Fruit fly (Drosophila melanogaster): ENCODE data around the gene Hsc20.

The Hsc20 gene

dm6 chr3L:16196588-16197183, 36.2 kb upstream of the Hsc20 start:
- peak; percentile 15 for TF ChIP-seq br (GFP tag; optimal IDR thresholded peaks at IDR 0.05)
- TF ChIP-seq Sp1 (GFP tag; optimal IDR thresholded peaks at IDR 0.05), result peak; percentile 31
- peak; percentile 22 for TF ChIP-seq HLH106 (tag; optimal IDR thresholded peaks at IDR 0.05)
- TF ChIP-seq Abd-B (GFP tag; optimal IDR thresholded peaks at IDR 0.05), result no peak
- TF ChIP-seq Hr78 (GFP tag; optimal IDR thresholded peaks at IDR 0.05), result no peak
- TF ChIP-seq Myc (optimal IDR thresholded peaks at IDR 0.05), result no peak
- TF ChIP-seq CG9705 (GFP tag; optimal IDR thresholded peaks at IDR 0.05), result no peak
- no peak for TF ChIP-seq foxo (GFP tag; optimal IDR thresholded peaks at IDR 0.05)
- TF ChIP-seq psq (GFP tag; optimal IDR thresholded peaks at IDR 0.05), result peak; percentile 12
- TF ChIP-seq woc (GFP tag; optimal IDR thresholded peaks at IDR 0.05), result no peak
- TF ChIP-seq rgr (GFP tag; optimal IDR thresholded peaks at IDR 0.05), result peak; percentile 13
- no peak for TF ChIP-seq dl (GFP tag; optimal IDR thresholded peaks at IDR 0.05; ENCODE audit: insufficient read depth in 1 of 2, partially characterized antibody in 2 of 2)
- TF ChIP-seq usp (GFP tag; optimal IDR thresholded peaks at IDR 0.05), result no peak
- peak; percentile 13 for TF ChIP-seq dmrt93B (GFP tag; optimal IDR thresholded peaks at IDR 0.05)
- peak; percentile 26 for TF ChIP-seq tai (GFP tag; optimal IDR thresholded peaks at IDR 0.05)
- peak; percentile 36 for TF ChIP-seq fru (GFP tag; optimal IDR thresholded peaks at IDR 0.05)

- no peak for TF ChIP-seq Hr78 (GFP tag; optimal IDR thresholded peaks at IDR 0.05)
- TF ChIP-seq woc (GFP tag; optimal IDR thresholded peaks at IDR 0.05), result no peak
- no peak for TF ChIP-seq dl (GFP tag; optimal IDR thresholded peaks at IDR 0.05; ENCODE audit: insufficient read depth in 1 of 2, partially characterized antibody in 2 of 2)
- no peak for TF ChIP-seq CG9705 (GFP tag; optimal IDR thresholded peaks at IDR 0.05)
- no peak for TF ChIP-seq fru (GFP tag; optimal IDR thresholded peaks at IDR 0.05)
Observed at dm6 chr3L:16197450-16197918, 35.4 kb upstream of the Hsc20 start, which contains the start of gene CG33687. Gene CG33687 (plus strand): TSS chr3L:16197868.

DNA sequence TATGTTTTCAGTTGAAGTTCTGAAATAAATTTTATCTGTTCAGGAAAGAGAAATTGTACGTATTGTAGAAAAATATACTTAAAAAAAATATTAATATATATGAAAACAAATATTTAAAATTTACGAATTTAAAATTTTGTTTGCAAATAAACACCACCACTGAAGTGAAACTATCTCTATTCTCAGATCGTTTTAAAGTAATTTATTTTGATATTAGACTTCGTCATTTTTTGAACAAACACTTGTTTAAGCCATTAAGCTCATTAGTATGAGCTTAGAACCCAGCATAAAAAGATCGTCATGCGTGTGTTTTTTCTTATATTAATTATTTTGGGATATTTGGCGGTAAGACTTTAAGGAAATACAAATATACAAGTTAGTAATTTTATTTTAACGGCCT, 34.0 kb upstream of the Hsc20 start, which contains the start of gene CG33688:
TSS of gene CG33688 (plus strand) at position 301 of the 400 bp plus-strand sequence.
- TF ChIP-seq N (GFP tag; optimal IDR thresholded peaks at IDR 0.05) (no peak), sage (GFP tag; optimal IDR thresholded peaks at IDR 0.05) (no peak), CG9705 (GFP tag; optimal IDR thresholded peaks at IDR 0.05) (no peak), HLH106 (tag; optimal IDR thresholded peaks at IDR 0.05) (no peak)

DNA sequence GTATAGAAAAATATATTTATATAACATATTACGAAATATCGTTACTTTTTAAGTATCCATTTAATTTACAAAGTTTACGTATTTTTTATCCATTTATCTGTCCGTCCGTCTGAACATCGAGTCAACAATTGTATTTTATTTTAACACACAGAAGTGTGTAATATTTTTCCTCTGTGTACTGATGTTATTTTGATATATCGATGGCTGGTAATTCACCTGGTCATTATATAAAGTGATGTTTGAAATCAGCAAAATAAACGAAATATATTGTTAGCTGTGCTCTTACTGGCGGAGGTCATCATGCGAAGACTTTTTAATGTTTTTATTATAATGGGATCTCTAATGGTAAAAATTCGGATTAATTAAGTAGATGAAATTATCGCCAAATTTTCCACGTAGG, 33.0 kb upstream of the Hsc20 start, which contains the start of gene CG33689:
TSS of gene CG33689 (plus strand) at position 301 of the 400 bp plus-strand sequence.
- no peak for TF ChIP-seq CrebA (GFP tag; optimal IDR thresholded peaks at IDR 0.05; ENCODE audit: borderline replicate concordance)
- no peak for TF ChIP-seq Hr83 (GFP tag; optimal IDR thresholded peaks at IDR 0.05; ENCODE audit: poor library complexity, severe bottlenecking)
- no peak for TF ChIP-seq brk (GFP tag; optimal IDR thresholded peaks at IDR 0.05)
- no peak for TF ChIP-seq GATAd (GFP tag; optimal IDR thresholded peaks at IDR 0.05)
- no peak for TF ChIP-seq usp (GFP tag; optimal IDR thresholded peaks at IDR 0.05)
- TF ChIP-seq CG9705 (GFP tag; optimal IDR thresholded peaks at IDR 0.05), result no peak
- no peak for TF ChIP-seq Mio (GFP tag; optimal IDR thresholded peaks at IDR 0.05)

DNA sequence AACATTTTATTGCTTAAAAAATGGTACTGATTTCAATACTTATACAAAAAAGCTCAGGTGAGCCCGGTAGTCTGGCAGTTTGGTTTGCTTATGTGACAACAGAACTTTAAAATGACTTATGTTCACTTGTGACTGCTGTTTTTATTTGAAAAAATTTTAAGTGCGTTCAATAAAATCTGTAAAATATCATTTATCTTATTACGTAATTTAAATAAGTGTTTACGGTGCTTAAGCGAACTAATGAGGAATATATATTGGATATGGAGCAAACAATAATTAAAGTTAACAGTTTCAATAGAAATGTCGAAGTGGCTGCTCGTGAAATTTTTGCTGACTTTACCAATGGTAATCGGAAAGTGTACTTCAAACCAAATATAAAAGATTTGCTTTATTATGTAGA, 31.9 kb upstream of the Hsc20 start, which contains the start of gene dls:
TSS of gene dls (plus strand) at position 301 of the 400 bp plus-strand sequence.
- TF ChIP-seq Sp1 (GFP tag; optimal IDR thresholded peaks at IDR 0.05) (no peak), CG32264 (GFP tag; optimal IDR thresholded peaks at IDR 0.05) (no peak), Jra (GFP tag; optimal IDR thresholded peaks at IDR 0.05) (no peak), fru (GFP tag; optimal IDR thresholded peaks at IDR 0.05) (no peak), CrebA (GFP tag; optimal IDR thresholded peaks at IDR 0.05; ENCODE audit: borderline replicate concordance) (no peak), CG9705 (GFP tag; optimal IDR thresholded peaks at IDR 0.05) (no peak), HLH106 (tag; optimal IDR thresholded peaks at IDR 0.05) (no peak), woc (GFP tag; optimal IDR thresholded peaks at IDR 0.05) (no peak), tai (GFP tag; optimal IDR thresholded peaks at IDR 0.05) (no peak), sage (GFP tag; optimal IDR thresholded peaks at IDR 0.05) (no peak), brk (GFP tag; optimal IDR thresholded peaks at IDR 0.05) (no peak), Dfd (GFP tag; optimal IDR thresholded peaks at IDR 0.05) (no peak), foxo (GFP tag; optimal IDR thresholded peaks at IDR 0.05) (no peak), dl (GFP tag; optimal IDR thresholded peaks at IDR 0.05; ENCODE audit: insufficient read depth in 1 of 2, partially characterized antibody in 2 of 2) (no peak), sv (GFP tag; optimal IDR thresholded peaks at IDR 0.05) (no peak)

DNA sequence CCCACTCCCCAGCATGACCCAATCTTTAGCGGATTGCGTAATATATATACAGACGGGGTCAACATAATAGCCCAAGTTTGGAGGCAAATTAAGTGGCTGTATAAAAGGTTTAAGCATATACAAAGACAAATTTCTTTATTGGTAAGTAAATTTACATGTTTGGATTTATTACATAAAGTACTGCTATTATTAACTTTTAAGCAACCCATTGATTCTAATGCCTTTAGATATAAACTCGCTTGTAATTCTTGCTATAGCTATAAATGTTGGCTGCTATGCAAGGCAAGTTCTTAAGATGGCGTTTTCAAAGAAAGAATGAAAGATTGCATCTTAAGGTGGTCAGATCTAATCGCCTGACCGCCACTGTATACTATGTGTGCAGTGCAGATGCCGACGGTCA, 30.4 kb upstream of the Hsc20 start:
- TF ChIP-seq lola (GFP tag; optimal IDR thresholded peaks at IDR 0.05) (no peak), Dif (GFP tag; optimal IDR thresholded peaks at IDR 0.05; ENCODE audit: partially characterized antibody) (no peak), Hnf4 (GFP tag; optimal IDR thresholded peaks at IDR 0.05) (no peak), CG9705 (GFP tag; optimal IDR thresholded peaks at IDR 0.05) (no peak), Dfd (GFP tag; optimal IDR thresholded peaks at IDR 0.05) (no peak), brk (GFP tag; optimal IDR thresholded peaks at IDR 0.05) (no peak), GATAd (GFP tag; optimal IDR thresholded peaks at IDR 0.05) (no peak), sv (GFP tag; optimal IDR thresholded peaks at IDR 0.05) (no peak), jim (GFP tag; optimal IDR thresholded peaks at IDR 0.05) (no peak), Jra (GFP tag; optimal IDR thresholded peaks at IDR 0.05) (no peak), OdsH (GFP tag; optimal IDR thresholded peaks at IDR 0.05) (peak; percentile 62), dmrt93B (GFP tag; optimal IDR thresholded peaks at IDR 0.05) (peak; percentile 37), ey (GFP tag; optimal IDR thresholded peaks at IDR 0.05) (peak; percentile 63), psq (GFP tag; optimal IDR thresholded peaks at IDR 0.05) (peak; percentile 42), Vsx2 (GFP tag; optimal IDR thresholded peaks at IDR 0.05; ENCODE audit: partially characterized antibody) (no peak), CG32264 (GFP tag; optimal IDR thresholded peaks at IDR 0.05) (no peak), HLH106 (tag; optimal IDR thresholded peaks at IDR 0.05) (peak; percentile 48), Rel (GFP tag; optimal IDR thresholded peaks at IDR 0.05) (no peak), Rel (tag; optimal IDR thresholded peaks at IDR 0.05) (no peak), Mio (GFP tag; optimal IDR thresholded peaks at IDR 0.05) (no peak)
